Worm (Caenorhabditis elegans): ENCODE results near the gene pqn-51.

pqn-51 gene

ce11 chrV:5049333-5049942 lies at the start of gene pqn-51, which contains the start of gene K11D12.14:
Gene pqn-51, plus strand, starts transcription at chrV:5049607.
Gene K11D12.14, plus strand, starts transcription at chrV:5049636.
- TF ChIP-seq ztf-23 (GFP tag; IDR thresholded peaks at IDR 0.05) (peak; percentile 80), cog-1 (tag; optimal IDR thresholded peaks at IDR 0.05) (peak; percentile 74), ztf-29 (GFP tag; IDR thresholded peaks at IDR 0.05) (peak; percentile 56), ref-1 (GFP tag; conservative IDR thresholded peaks at IDR 0.05) (no peak)

ce11 chrV:5000406-5000805 lies 49.0 kb upstream of the pqn-51 start, which contains the start of gene ugt-7:
Gene ugt-7, minus strand, starts transcription at chrV:5000566.
- TF ChIP-seq cog-1 (tag; optimal IDR thresholded peaks at IDR 0.05) (no peak), ztf-23 (GFP tag; IDR thresholded peaks at IDR 0.05) (no peak), tab-1 (GFP tag; IDR thresholded peaks at IDR 0.05) (no peak), klf-2 (GFP tag; conservative IDR thresholded peaks at IDR 0.05) (no peak), flt-1 (GFP tag; IDR thresholded peaks at IDR 0.05) (no peak), ref-1 (GFP tag; conservative IDR thresholded peaks at IDR 0.05) (no peak), med-1 (GFP tag; optimal IDR thresholded peaks at IDR 0.05; ENCODE audit: insufficient read depth) (no peak), T22C8.4 (GFP tag; IDR thresholded peaks at IDR 0.05) (no peak), ztf-29 (GFP tag; IDR thresholded peaks at IDR 0.05) (no peak)

ce11 chrV:5001386-5001785 lies 48.0 kb upstream of the pqn-51 start, which contains the start of gene srr-8:
Gene srr-8, plus strand, starts transcription at chrV:5001686.
- TF ChIP-seq med-1 (GFP tag; optimal IDR thresholded peaks at IDR 0.05; ENCODE audit: insufficient read depth) = no peak
- no peak for TF ChIP-seq cog-1 (tag; optimal IDR thresholded peaks at IDR 0.05)
- TF ChIP-seq ztf-23 (GFP tag; IDR thresholded peaks at IDR 0.05) = no peak
- TF ChIP-seq ztf-29 (GFP tag; IDR thresholded peaks at IDR 0.05) = no peak
- no peak for TF ChIP-seq flt-1 (GFP tag; IDR thresholded peaks at IDR 0.05)
- no peak for TF ChIP-seq T22C8.4 (GFP tag; IDR thresholded peaks at IDR 0.05)
- TF ChIP-seq ref-1 (GFP tag; conservative IDR thresholded peaks at IDR 0.05) = no peak
- no peak for TF ChIP-seq klf-2 (GFP tag; conservative IDR thresholded peaks at IDR 0.05)
- no peak for TF ChIP-seq tab-1 (GFP tag; IDR thresholded peaks at IDR 0.05)

- TF ChIP-seq ref-1 (GFP tag; conservative IDR thresholded peaks at IDR 0.05) = no peak
- TF ChIP-seq tab-1 (GFP tag; IDR thresholded peaks at IDR 0.05) = no peak
- no peak for TF ChIP-seq flt-1 (GFP tag; IDR thresholded peaks at IDR 0.05)
- TF ChIP-seq ztf-29 (GFP tag; IDR thresholded peaks at IDR 0.05) = no peak
- no peak for TF ChIP-seq med-1 (GFP tag; optimal IDR thresholded peaks at IDR 0.05; ENCODE audit: insufficient read depth)
- TF ChIP-seq cog-1 (tag; optimal IDR thresholded peaks at IDR 0.05) = no peak
- TF ChIP-seq klf-2 (GFP tag; conservative IDR thresholded peaks at IDR 0.05) = no peak
- TF ChIP-seq T22C8.4 (GFP tag; IDR thresholded peaks at IDR 0.05) = no peak
- no peak for TF ChIP-seq ztf-23 (GFP tag; IDR thresholded peaks at IDR 0.05)
Observed at ce11 chrV:5012193-5012853, 37.1 kb upstream of the pqn-51 start, which contains the start of gene srr-6. Gene srr-6, plus strand, starts transcription at chrV:5012803.

ce11 chrV:5016728-5017127 lies 32.7 kb upstream of the pqn-51 start:
- no peak for TF ChIP-seq med-1 (GFP tag; optimal IDR thresholded peaks at IDR 0.05; ENCODE audit: insufficient read depth)
- no peak for TF ChIP-seq ztf-23 (GFP tag; IDR thresholded peaks at IDR 0.05)
- no peak for TF ChIP-seq cog-1 (tag; optimal IDR thresholded peaks at IDR 0.05)
- no peak for TF ChIP-seq ref-1 (GFP tag; conservative IDR thresholded peaks at IDR 0.05)
- TF ChIP-seq ztf-29 (GFP tag; IDR thresholded peaks at IDR 0.05) = 0 out of 2 replicates have a peak, but pooled peaks have one; percentile 10
- TF ChIP-seq T22C8.4 (GFP tag; IDR thresholded peaks at IDR 0.05) = no peak
- TF ChIP-seq klf-2 (GFP tag; conservative IDR thresholded peaks at IDR 0.05) = no peak
- no peak for TF ChIP-seq tab-1 (GFP tag; IDR thresholded peaks at IDR 0.05)

ce11 chrV:5018067-5018466 lies 31.3 kb upstream of the pqn-51 start:
- no peak for TF ChIP-seq ztf-29 (GFP tag; IDR thresholded peaks at IDR 0.05)
- TF ChIP-seq klf-2 (GFP tag; conservative IDR thresholded peaks at IDR 0.05) = no peak
- TF ChIP-seq med-1 (GFP tag; optimal IDR thresholded peaks at IDR 0.05; ENCODE audit: insufficient read depth) = no peak
- TF ChIP-seq tab-1 (GFP tag; IDR thresholded peaks at IDR 0.05) = no peak
- no peak for TF ChIP-seq T22C8.4 (GFP tag; IDR thresholded peaks at IDR 0.05)
- TF ChIP-seq flt-1 (GFP tag; IDR thresholded peaks at IDR 0.05) = no peak
- no peak for TF ChIP-seq ref-1 (GFP tag; conservative IDR thresholded peaks at IDR 0.05)
- no peak for TF ChIP-seq ztf-23 (GFP tag; IDR thresholded peaks at IDR 0.05)
- TF ChIP-seq cog-1 (tag; optimal IDR thresholded peaks at IDR 0.05) = no peak

- no peak for TF ChIP-seq tab-1 (GFP tag; IDR thresholded peaks at IDR 0.05)
- no peak for TF ChIP-seq ztf-23 (GFP tag; IDR thresholded peaks at IDR 0.05)
Observed at ce11 chrV:5018810-5019274, 30.6 kb upstream of the pqn-51 start, which contains the start of gene srr-4. Gene srr-4, plus strand, starts transcription at chrV:5019224.

ce11 chrV:5023355-5023754 lies 26.1 kb upstream of the pqn-51 start:
- TF ChIP-seq ztf-29 (GFP tag; IDR thresholded peaks at IDR 0.05) (no peak), med-1 (GFP tag; optimal IDR thresholded peaks at IDR 0.05; ENCODE audit: insufficient read depth) (no peak), ztf-23 (GFP tag; IDR thresholded peaks at IDR 0.05) (no peak), cog-1 (tag; optimal IDR thresholded peaks at IDR 0.05) (no peak), flt-1 (GFP tag; IDR thresholded peaks at IDR 0.05) (no peak), ref-1 (GFP tag; conservative IDR thresholded peaks at IDR 0.05) (no peak), T22C8.4 (GFP tag; IDR thresholded peaks at IDR 0.05) (no peak), klf-2 (GFP tag; conservative IDR thresholded peaks at IDR 0.05) (no peak), tab-1 (GFP tag; IDR thresholded peaks at IDR 0.05) (no peak)

ce11 chrV:5026438-5026837 lies 23.0 kb upstream of the pqn-51 start:
- TF ChIP-seq ref-1 (GFP tag; conservative IDR thresholded peaks at IDR 0.05) (no peak), cog-1 (tag; optimal IDR thresholded peaks at IDR 0.05) (no peak), ztf-29 (GFP tag; IDR thresholded peaks at IDR 0.05) (no peak), flt-1 (GFP tag; IDR thresholded peaks at IDR 0.05) (no peak), T22C8.4 (GFP tag; IDR thresholded peaks at IDR 0.05) (no peak), ztf-23 (GFP tag; IDR thresholded peaks at IDR 0.05) (no peak), tab-1 (GFP tag; IDR thresholded peaks at IDR 0.05) (no peak), klf-2 (GFP tag; conservative IDR thresholded peaks at IDR 0.05) (no peak), med-1 (GFP tag; optimal IDR thresholded peaks at IDR 0.05; ENCODE audit: insufficient read depth) (no peak)

Data from whole organism, midembryonic.